Fruit fly (Drosophila melanogaster): Measurements from ENCODE around the gene CG9044.

CG9044 gene

dm6 chr2L:5990447-5990846 is 41.2 kb downstream of the CG9044 start:
- TF ChIP-seq ttk (optimal IDR thresholded peaks at IDR 0.05): no peak
- TF ChIP-seq psq (optimal IDR thresholded peaks at IDR 0.05): no peak
- no peak for TF ChIP-seq insv (optimal IDR thresholded peaks at IDR 0.05)
- TF ChIP-seq h (optimal IDR thresholded peaks at IDR 0.05): no peak
- no peak for TF ChIP-seq Sin3A (optimal IDR thresholded peaks at IDR 0.05)

- TF ChIP-seq h (optimal IDR thresholded peaks at IDR 0.05): no peak
- no peak for TF ChIP-seq ttk (optimal IDR thresholded peaks at IDR 0.05)
- TF ChIP-seq psq (optimal IDR thresholded peaks at IDR 0.05): no peak
- TF ChIP-seq Sin3A (optimal IDR thresholded peaks at IDR 0.05): no peak
- TF ChIP-seq insv (optimal IDR thresholded peaks at IDR 0.05): no peak
- TF ChIP-seq Myc (optimal IDR thresholded peaks at IDR 0.05): no peak
Measured at dm6 chr2L:5997609-5998229, 48.5 kb downstream of the CG9044 start.

- TF ChIP-seq psq (optimal IDR thresholded peaks at IDR 0.05) (no peak), ttk (optimal IDR thresholded peaks at IDR 0.05) (no peak), Sin3A (optimal IDR thresholded peaks at IDR 0.05) (no peak), insv (optimal IDR thresholded peaks at IDR 0.05) (no peak), h (optimal IDR thresholded peaks at IDR 0.05) (no peak), Myc (optimal IDR thresholded peaks at IDR 0.05) (no peak)
Measured at dm6 chr2L:5998383-5998782, 49.1 kb downstream of the CG9044 start.

dm6 chr2L:5999247-5999646 is 50.0 kb downstream of the CG9044 start, which contains the start of gene Kdm5:
Gene Kdm5 (minus strand): TSS chr2L:5999501.
- no peak for TF ChIP-seq insv (optimal IDR thresholded peaks at IDR 0.05)
- no peak for TF ChIP-seq h (optimal IDR thresholded peaks at IDR 0.05)
- no peak for TF ChIP-seq Myc (optimal IDR thresholded peaks at IDR 0.05)
- TF ChIP-seq psq (optimal IDR thresholded peaks at IDR 0.05): no peak
- no peak for TF ChIP-seq Sin3A (optimal IDR thresholded peaks at IDR 0.05)
- TF ChIP-seq ttk (optimal IDR thresholded peaks at IDR 0.05): no peak

- no peak for TF ChIP-seq Myc (optimal IDR thresholded peaks at IDR 0.05)
- no peak for TF ChIP-seq psq (optimal IDR thresholded peaks at IDR 0.05)
- no peak for TF ChIP-seq h (optimal IDR thresholded peaks at IDR 0.05)
- TF ChIP-seq insv (optimal IDR thresholded peaks at IDR 0.05): no peak
- no peak for TF ChIP-seq ttk (optimal IDR thresholded peaks at IDR 0.05)
- TF ChIP-seq Sin3A (optimal IDR thresholded peaks at IDR 0.05): no peak
Measured at dm6 chr2L:6000065-6000464, 50.8 kb downstream of the CG9044 start, which contains the start of gene Tsp26A. Gene Tsp26A (plus strand): TSS chr2L:6000228.
